Fruit fly (Drosophila melanogaster): ENCODE measurements around the gene CG33667.

The CG33667 gene

dm6 chrX:6439495-6439894 is 32.7 kb downstream of the CG33667 start (continued):
- TF ChIP-seq CG4707 (GFP tag; optimal IDR thresholded peaks at IDR 0.05) = no peak
- no peak for TF ChIP-seq bab2 (GFP tag; optimal IDR thresholded peaks at IDR 0.05)
- TF ChIP-seq Mad (GFP tag; optimal IDR thresholded peaks at IDR 0.05) = no peak
- TF ChIP-seq CG2129 (GFP tag; IDR thresholded peaks at IDR 0.05; ENCODE audit: partially characterized antibody) = no peak

Data from whole organism, embryonic.